Worm (Caenorhabditis elegans): ENCODE data around the gene pes-4.
A peak's percentile ranks its signal among the peaks of the same experiment; 100 is the strongest.

Gene pes-4

DNA sequence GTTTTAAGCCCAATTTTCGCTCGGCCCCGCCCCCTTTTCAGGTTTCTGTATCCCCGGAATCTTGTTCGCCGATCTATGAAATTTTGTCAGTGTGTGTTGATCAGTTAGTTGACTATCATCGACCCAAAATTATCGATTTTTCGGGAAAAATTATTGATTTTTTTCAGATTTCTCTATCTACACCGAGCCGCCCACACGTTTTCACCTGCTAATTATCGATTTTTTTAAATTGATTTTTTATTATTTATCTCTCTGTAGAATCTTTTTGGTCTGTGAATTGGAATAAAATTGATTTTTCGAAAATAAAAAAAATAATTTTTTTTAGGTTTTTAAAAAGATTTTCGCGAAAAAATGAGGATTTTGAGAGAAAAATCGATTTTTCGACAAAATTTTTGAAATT, 23.0 kb downstream of the pes-4 start:
- TF ChIP-seq die-1 (tag; optimal IDR thresholded peaks at IDR 0.05), result no peak
- TF ChIP-seq pbrm-1 (GFP tag; IDR thresholded peaks at IDR 0.05), result no peak
- no peak for TF ChIP-seq ceh-58 (GFP tag; IDR thresholded peaks at IDR 0.05)
- no peak for TF ChIP-seq B0019.2 (GFP tag; conservative IDR thresholded peaks at IDR 0.05)
- TF ChIP-seq D2030.7 (GFP tag; IDR thresholded peaks at IDR 0.05), result no peak
- no peak for TF ChIP-seq ceh-79 (tag; optimal IDR thresholded peaks at IDR 0.05)
- no peak for TF ChIP-seq F10E7.11 (tag; optimal IDR thresholded peaks at IDR 0.05)
- no peak for TF ChIP-seq nhr-80 (tag; optimal IDR thresholded peaks at IDR 0.05)
- TF ChIP-seq T07F8.4 (tag; optimal IDR thresholded peaks at IDR 0.05), result no peak
- no peak for TF ChIP-seq pha-4 (tag; optimal IDR thresholded peaks at IDR 0.05)

DNA sequence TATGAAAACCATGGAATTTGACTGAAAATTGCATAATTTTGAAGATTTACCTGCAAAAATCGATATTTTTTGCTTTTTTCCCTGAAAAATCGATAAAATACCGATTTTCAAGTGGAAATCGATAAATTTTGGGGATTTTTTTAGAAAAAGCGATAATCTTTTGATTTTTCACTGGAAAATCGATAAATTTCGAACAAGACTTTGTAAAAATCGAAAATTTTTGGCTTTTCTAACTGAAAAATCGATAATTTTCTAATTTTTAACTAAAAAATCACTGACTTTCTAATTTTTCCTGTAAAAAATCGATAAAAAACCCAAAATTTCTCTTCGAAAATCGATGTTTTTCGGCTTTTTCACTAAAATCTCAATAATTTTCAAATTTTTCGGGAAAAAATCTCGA, 23.7 kb downstream of the pes-4 start:
- TF ChIP-seq nhr-120 (GFP tag; IDR thresholded peaks at IDR 0.05) (no peak), madf-6 (GFP tag; IDR thresholded peaks at IDR 0.05) (no peak), Y56A3A.18 (GFP tag; IDR thresholded peaks at IDR 0.05) (no peak), nhr-90 (tag; optimal IDR thresholded peaks at IDR 0.05) (no peak), cebp-1 (GFP tag; IDR thresholded peaks at IDR 0.05) (no peak), cebp-1 (tag; optimal IDR thresholded peaks at IDR 0.05) (no peak), ztf-28 (GFP tag; IDR thresholded peaks at IDR 0.05) (no peak), attf-6 (GFP tag; IDR thresholded peaks at IDR 0.05) (no peak), F49E8.2 (tag; optimal IDR thresholded peaks at IDR 0.05; ENCODE audit: insufficient read depth) (no peak), rpc-1 (optimal IDR thresholded peaks at IDR 0.05) (no peak), rpc-1 (tag; optimal IDR thresholded peaks at IDR 0.05) (no peak), F37B4.10 (GFP tag; IDR thresholded peaks at IDR 0.05) (no peak), atf-7 (tag; optimal IDR thresholded peaks at IDR 0.05) (no peak), aptf-3 (GFP tag; IDR thresholded peaks at IDR 0.05) (no peak), lsl-1 (GFP tag; optimal IDR thresholded peaks at IDR 0.05) (no peak), sptf-2 (GFP tag; optimal IDR thresholded peaks at IDR 0.05) (no peak), ztf-25 (GFP tag; IDR thresholded peaks at IDR 0.05) (no peak), F52B5.7 (tag; optimal IDR thresholded peaks at IDR 0.05) (no peak), egrh-3 (GFP tag; IDR thresholded peaks at IDR 0.05) (no peak), let-607 (tag; optimal IDR thresholded peaks at IDR 0.05) (no peak), ceh-40 (GFP tag; IDR thresholded peaks at IDR 0.05) (no peak)

DNA sequence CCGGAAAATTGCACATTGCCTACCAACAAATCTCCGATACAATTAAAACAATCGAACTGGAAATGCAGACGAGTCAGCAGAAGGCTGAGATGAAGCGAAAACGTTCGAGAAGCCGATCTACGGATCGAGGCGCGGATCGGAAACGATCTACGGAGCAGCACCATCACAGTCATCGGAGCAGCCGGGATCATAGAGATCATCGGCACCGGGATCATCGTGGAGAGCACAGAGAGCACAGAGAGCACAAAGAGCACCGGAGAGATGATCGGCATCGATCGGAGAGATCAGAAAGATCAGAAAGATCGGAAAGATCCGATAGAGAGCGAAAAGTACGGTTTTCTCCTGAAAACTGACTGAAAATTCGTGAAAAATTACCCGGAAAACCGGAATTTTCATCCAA, 24.7 kb downstream of the pes-4 start:
- TF ChIP-seq zfh-2 (GFP tag; conservative IDR thresholded peaks at IDR 0.05) (peak; percentile 71), nfya-1 (tag; optimal IDR thresholded peaks at IDR 0.05; ENCODE audit: borderline replicate concordance, insufficient read depth) (no peak), cebp-2 (GFP tag; IDR thresholded peaks at IDR 0.05) (no peak), snpc-1.1 (tag; optimal IDR thresholded peaks at IDR 0.05; ENCODE audit: insufficient read depth) (no peak), ZK185.1 (tag; optimal IDR thresholded peaks at IDR 0.05; ENCODE audit: poor library complexity, severe bottlenecking) (no peak), madf-3 (GFP tag; IDR thresholded peaks at IDR 0.05) (no peak)
